Fruit fly (Drosophila melanogaster) whole organism, adult: Measurements from ENCODE around the gene CG42824.

Experiments used
- CG11617 ChIP-seq: fragments of 200-800 bp; sonication (Bioruptor generic); optimal IDR thresholded peaks from 2 replicates; lab custom pipeline; 2017; ENCODE audit warnings: mild to moderate bottlenecking, missing biosample characterization, missing genetic modification reagents, missing genetic modification characterization
- CG33017 ChIP-seq: fragments of 200-800 bp; sonication (Bioruptor generic); optimal IDR thresholded peaks from 2 replicates; lab custom pipeline; 2018; ENCODE audit warnings: missing biosample characterization, mild to moderate bottlenecking, missing genetic modification characterization, moderate library complexity
- CG7045 ChIP-seq: fragments of 200-800 bp; sonication (Bioruptor generic); optimal IDR thresholded peaks from 2 replicates; lab custom pipeline; 2017; ENCODE audit warnings: missing biosample characterization, mild to moderate bottlenecking, missing genetic modification characterization
- CG7101 ChIP-seq: fragments of 200-800 bp; sonication (Bioruptor generic); optimal IDR thresholded peaks from 2 replicates; lab custom pipeline; 2018; ENCODE audit warnings: missing biosample characterization, mild to moderate bottlenecking, missing genetic modification characterization, moderate library complexity
- Crg-1 ChIP-seq: fragments of 200-800 bp; sonication (Bioruptor generic); optimal IDR thresholded peaks from 2 replicates; lab custom pipeline; 2016; ENCODE audit warnings: missing biosample characterization, missing genetic modification characterization
- bab1 ChIP-seq: fragments of 200-800 bp; sonication (Bioruptor generic); optimal IDR thresholded peaks from 3 replicates; lab custom pipeline; 2019; ENCODE audit warnings: missing biosample characterization, mild to moderate bottlenecking, missing genetic modification characterization, moderate library complexity
- cic ChIP-seq: fragments of 200-800 bp; sonication (Bioruptor generic); optimal IDR thresholded peaks from 2 replicates; lab custom pipeline; 2017; ENCODE audit warnings: missing biosample characterization, mild to moderate bottlenecking, missing genetic modification characterization, moderate library complexity
- kay ChIP-seq: fragments of 200-800 bp; sonication (Bioruptor generic); peaks from one replicate; lab custom pipeline; 2016; ENCODE audit warnings: missing biosample characterization, missing genetic modification characterization, borderline replicate concordance
- pad ChIP-seq: fragments of 200-800 bp; sonication (Bioruptor generic); optimal IDR thresholded peaks from 3 replicates; lab custom pipeline; 2017; ENCODE audit warnings: missing biosample characterization, missing genetic modification characterization, mild to moderate bottlenecking, moderate library complexity, missing genetic modification reagents
- tj ChIP-seq: fragments of 200-800 bp; sonication (Bioruptor generic); optimal IDR thresholded peaks from 3 replicates; lab custom pipeline; 2017; ENCODE audit warnings: missing biosample characterization, mild to moderate bottlenecking, missing genetic modification characterization, moderate library complexity
- toe ChIP-seq: fragments of 200-800 bp; sonication (Bioruptor generic); optimal IDR thresholded peaks from 2 replicates; lab custom pipeline; 2016; ENCODE audit warnings: missing biosample characterization, missing genetic modification characterization

DNA sequence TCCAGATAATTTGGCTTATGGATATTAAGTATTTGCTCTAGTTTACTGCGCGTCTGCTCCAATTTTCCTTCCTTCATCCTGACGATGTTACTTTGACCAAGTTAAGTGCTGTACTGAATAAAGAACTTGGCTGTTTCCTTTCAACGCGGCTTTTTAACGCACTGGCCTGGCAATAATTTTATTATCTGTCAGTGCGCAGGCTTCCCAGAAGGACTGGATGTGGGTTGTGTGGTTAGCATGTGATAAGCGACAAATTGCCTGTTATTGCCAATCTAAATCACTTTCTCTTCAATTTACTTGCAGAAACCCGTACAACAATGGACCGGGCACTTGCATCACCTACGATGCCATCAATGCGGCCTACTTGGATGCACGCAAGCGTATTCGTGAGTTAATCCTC, 34.3 kb upstream of the CG42824 start, which contains the start of gene CG14331:
- no peak for TF ChIP-seq CG7045 (GFP tag; lab: Kevin White, UChicago)
- no peak for TF ChIP-seq pad (GFP tag; lab: Kevin White, UChicago)
- no peak for TF ChIP-seq cic (GFP tag; lab: Kevin White, UChicago)
- TF ChIP-seq CG7101 (tag; lab: Kevin White, UChicago): no peak
- no peak for TF ChIP-seq CG33017
- TF ChIP-seq tj (GFP tag; lab: Kevin White, UChicago): no peak
- TF ChIP-seq Crg-1 (GFP tag; lab: Kevin White, UChicago): no peak
- TF ChIP-seq CG11617 (GFP tag; lab: Kevin White, UChicago): no peak
- TF ChIP-seq kay (GFP tag; lab: Kevin White, UChicago): no peak
- no peak for TF ChIP-seq bab1 (GFP tag; lab: Kevin White, UChicago)
- no peak for TF ChIP-seq toe
